Fruit fly (Drosophila melanogaster): Measurements from ENCODE around the gene TBC1d7.

Gene TBC1d7

DNA sequence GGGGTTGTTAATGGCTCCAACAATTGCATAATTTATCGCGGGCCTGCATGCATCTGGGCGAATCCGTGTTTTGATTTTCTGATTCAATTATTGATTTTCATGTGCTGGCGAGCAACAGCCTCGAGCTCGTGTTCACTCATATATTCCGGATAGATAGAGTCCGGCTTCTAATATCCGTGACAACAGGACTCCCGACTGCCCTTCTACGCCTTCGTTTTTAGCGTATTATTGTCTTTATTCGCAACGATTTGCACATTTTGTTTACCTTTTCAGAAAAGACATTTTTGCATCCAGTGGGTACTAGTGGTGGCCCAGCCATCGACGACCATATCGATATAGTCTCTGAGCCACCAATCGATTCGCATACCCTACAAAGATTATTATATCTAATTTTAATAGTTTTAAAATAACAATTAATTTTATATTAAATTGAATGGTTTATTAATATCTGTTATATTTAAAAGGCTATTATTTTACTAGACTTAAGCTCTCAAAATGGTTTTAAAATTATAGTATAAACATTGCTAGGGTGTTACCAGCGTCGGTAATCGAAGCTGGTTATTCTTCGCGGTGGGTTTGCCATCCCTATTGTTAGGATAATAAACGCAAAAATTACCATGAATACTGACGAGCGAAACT is at the start of gene TBC1d7, which contains the start of gene Myo95E:
Gene TBC1d7 (plus strand): TSS at position 555 of the 639 bp plus-strand sequence.
Gene Myo95E (minus strand): TSS at position 326 of the 639 bp plus-strand sequence.
- TF ChIP-seq Snoo (tag; optimal IDR thresholded peaks at IDR 0.05) (peak; percentile 89), Ets98B (GFP tag; IDR thresholded peaks at IDR 0.05) (peak; percentile 93), CG34367 (tag; optimal IDR thresholded peaks at IDR 0.05) (peak; percentile 84), fd96Ca (GFP tag; IDR thresholded peaks at IDR 0.05) (peak; percentile 91), D1 (tag; optimal IDR thresholded peaks at IDR 0.05) (no peak), CG8159 (tag; optimal IDR thresholded peaks at IDR 0.05) (peak; percentile 91), Pif1B (GFP tag; optimal IDR thresholded peaks at IDR 0.05) (peak; percentile 87), CG15710 (tag; optimal IDR thresholded peaks at IDR 0.05) (peak; percentile 92), gl (tag; optimal IDR thresholded peaks at IDR 0.05) (peak; percentile 75), CG17806 (tag; optimal IDR thresholded peaks at IDR 0.05) (peak; percentile 87), CG14655 (GFP tag; optimal IDR thresholded peaks at IDR 0.05) (no peak), CG4496 (GFP tag; IDR thresholded peaks at IDR 0.05) (peak; percentile 94), CG32121 (GFP tag; IDR thresholded peaks at IDR 0.05) (peak; percentile 94), rn (GFP tag; IDR thresholded peaks at IDR 0.05) (peak; percentile 85), EcR (GFP tag; optimal IDR thresholded peaks at IDR 0.05) (peak; percentile 36), CG10348 (GFP tag; IDR thresholded peaks at IDR 0.05) (peak; percentile 86), CG12605 (GFP tag; IDR thresholded peaks at IDR 0.05) (peak; percentile 93), CG13204 (GFP tag; optimal IDR thresholded peaks at IDR 0.05) (no peak), CG9948 (tag; optimal IDR thresholded peaks at IDR 0.05) (peak; percentile 87), Pif1A (GFP tag; optimal IDR thresholded peaks at IDR 0.05) (no peak), CG8301 (tag; optimal IDR thresholded peaks at IDR 0.05) (peak; percentile 85)

DNA sequence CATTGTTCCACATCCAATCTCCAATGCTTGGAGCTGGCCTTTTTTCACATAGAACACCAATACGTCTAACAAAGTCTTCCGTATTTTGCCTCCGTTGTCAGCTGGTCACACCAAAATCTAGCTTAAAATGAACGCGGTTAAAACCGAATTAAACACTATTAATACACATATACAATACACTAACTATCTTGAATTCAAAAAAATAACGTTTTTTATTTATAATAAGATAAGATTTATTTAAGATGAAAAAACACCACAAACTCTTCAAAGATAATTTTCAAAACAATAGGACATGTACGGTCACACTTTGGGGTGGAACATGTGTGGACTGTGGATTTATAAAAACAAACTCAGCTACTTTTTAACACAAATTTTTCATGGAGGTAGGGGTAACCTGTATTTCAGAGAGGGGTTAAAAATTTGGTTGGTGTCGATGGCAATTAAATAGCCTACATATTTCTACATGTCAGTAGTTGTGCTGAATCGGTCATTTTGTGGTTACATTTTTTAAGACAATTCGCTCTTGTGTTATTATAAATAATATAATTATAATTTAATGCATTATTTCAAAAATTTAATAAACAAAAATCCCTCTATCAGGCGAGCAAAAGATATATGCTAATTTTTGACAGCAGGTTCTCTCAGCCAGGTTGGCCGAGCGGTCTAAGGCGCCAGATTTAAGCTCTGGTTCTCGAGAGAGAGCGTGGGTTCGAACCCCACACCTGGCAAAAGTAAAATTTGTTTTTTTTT is 49.0 kb upstream of the TBC1d7 start, which contains the start of gene CG13605:
Gene CG13605 (minus strand): TSS at position 70 of the 750 bp plus-strand sequence.
- TF ChIP-seq EcR (GFP tag; optimal IDR thresholded peaks at IDR 0.05): no peak
- no peak for TF ChIP-seq gl (tag; optimal IDR thresholded peaks at IDR 0.05)
- no peak for TF ChIP-seq CG10348 (GFP tag; IDR thresholded peaks at IDR 0.05)
- TF ChIP-seq CG8159 (tag; optimal IDR thresholded peaks at IDR 0.05): peak; percentile 51
- peak; percentile 25 for TF ChIP-seq CG34367 (tag; optimal IDR thresholded peaks at IDR 0.05)
- peak; percentile 82 for TF ChIP-seq Ets98B (GFP tag; IDR thresholded peaks at IDR 0.05)
- TF ChIP-seq Pif1B (GFP tag; optimal IDR thresholded peaks at IDR 0.05): peak; percentile 79
- no peak for TF ChIP-seq CG13204 (GFP tag; optimal IDR thresholded peaks at IDR 0.05)
- peak; percentile 62 for TF ChIP-seq Pif1A (GFP tag; optimal IDR thresholded peaks at IDR 0.05)
- peak; percentile 51 for TF ChIP-seq CG8301 (tag; optimal IDR thresholded peaks at IDR 0.05)
- peak; percentile 77 for TF ChIP-seq CG32121 (GFP tag; IDR thresholded peaks at IDR 0.05)
- no peak for TF ChIP-seq D1 (tag; optimal IDR thresholded peaks at IDR 0.05)
- no peak for TF ChIP-seq rn (GFP tag; IDR thresholded peaks at IDR 0.05)
- TF ChIP-seq Snoo (tag; optimal IDR thresholded peaks at IDR 0.05): peak; percentile 69
- peak; percentile 66 for TF ChIP-seq fd96Ca (GFP tag; IDR thresholded peaks at IDR 0.05)
- TF ChIP-seq CG4496 (GFP tag; IDR thresholded peaks at IDR 0.05): peak; percentile 86
- TF ChIP-seq CG15710 (tag; optimal IDR thresholded peaks at IDR 0.05): peak; percentile 39
- peak; percentile 61 for TF ChIP-seq CG14655 (GFP tag; optimal IDR thresholded peaks at IDR 0.05)
- TF ChIP-seq CG17806 (tag; optimal IDR thresholded peaks at IDR 0.05): peak; percentile 54
- peak; percentile 24 for TF ChIP-seq CG9948 (tag; optimal IDR thresholded peaks at IDR 0.05)
- peak; percentile 37; the same call in 1 of the 2 replicates for TF ChIP-seq CG12605 (GFP tag; IDR thresholded peaks at IDR 0.05)

DNA sequence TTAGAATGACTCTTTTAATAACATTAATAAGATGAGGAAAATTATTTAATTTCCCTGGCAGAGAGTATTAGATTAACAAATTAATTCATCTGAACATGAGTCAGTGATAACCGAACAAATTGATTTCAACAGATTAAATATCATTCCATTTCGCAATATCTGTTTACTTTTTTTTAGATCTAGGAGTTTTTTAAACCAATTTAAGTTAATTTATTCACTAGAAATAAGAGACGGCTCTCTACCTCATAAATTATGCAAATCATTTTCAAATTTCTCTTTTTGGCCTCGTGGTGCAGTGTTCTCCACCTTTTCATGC is 48.5 kb upstream of the TBC1d7 start, which contains the start of gene Root:
Gene Root (plus strand): TSS at position 217 of the 316 bp plus-strand sequence.
- TF ChIP-seq D1 (tag; optimal IDR thresholded peaks at IDR 0.05) (no peak), CG10348 (GFP tag; IDR thresholded peaks at IDR 0.05) (no peak), CG9948 (tag; optimal IDR thresholded peaks at IDR 0.05) (no peak), CG4496 (GFP tag; IDR thresholded peaks at IDR 0.05) (no peak), CG12605 (GFP tag; IDR thresholded peaks at IDR 0.05) (no peak), Ets98B (GFP tag; IDR thresholded peaks at IDR 0.05) (no peak), rn (GFP tag; IDR thresholded peaks at IDR 0.05) (no peak), EcR (GFP tag; optimal IDR thresholded peaks at IDR 0.05) (no peak), CG13204 (GFP tag; optimal IDR thresholded peaks at IDR 0.05) (no peak), Pif1B (GFP tag; optimal IDR thresholded peaks at IDR 0.05) (no peak), CG34367 (tag; optimal IDR thresholded peaks at IDR 0.05) (no peak)

DNA sequence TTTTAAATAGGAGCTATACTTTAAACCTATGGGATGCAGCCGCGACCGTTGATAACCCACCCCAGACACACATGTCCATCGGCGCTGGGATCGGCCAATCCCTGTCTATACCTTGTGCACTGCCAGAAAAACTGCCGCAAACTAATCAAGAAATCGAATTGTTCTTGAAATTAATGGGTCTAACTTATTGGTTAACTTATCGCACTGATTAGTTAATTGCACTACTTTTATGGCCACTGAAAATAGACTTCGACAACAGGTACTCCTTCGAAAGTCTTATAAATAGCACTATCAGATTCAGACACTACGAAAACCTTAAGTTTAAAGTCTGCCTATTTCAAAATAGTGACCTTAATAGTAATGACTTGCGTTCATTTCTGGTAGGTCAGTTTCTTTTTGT is 45.3 kb upstream of the TBC1d7 start, which contains the start of gene CG13607:
Gene CG13607 (minus strand): TSS at position 143 of the 400 bp plus-strand sequence.
- peak; percentile 12 for TF ChIP-seq CG14655 (GFP tag; optimal IDR thresholded peaks at IDR 0.05)
- no peak for TF ChIP-seq Pif1B (GFP tag; optimal IDR thresholded peaks at IDR 0.05)
- no peak for TF ChIP-seq CG8159 (tag; optimal IDR thresholded peaks at IDR 0.05)
- no peak for TF ChIP-seq gl (tag; optimal IDR thresholded peaks at IDR 0.05)

DNA sequence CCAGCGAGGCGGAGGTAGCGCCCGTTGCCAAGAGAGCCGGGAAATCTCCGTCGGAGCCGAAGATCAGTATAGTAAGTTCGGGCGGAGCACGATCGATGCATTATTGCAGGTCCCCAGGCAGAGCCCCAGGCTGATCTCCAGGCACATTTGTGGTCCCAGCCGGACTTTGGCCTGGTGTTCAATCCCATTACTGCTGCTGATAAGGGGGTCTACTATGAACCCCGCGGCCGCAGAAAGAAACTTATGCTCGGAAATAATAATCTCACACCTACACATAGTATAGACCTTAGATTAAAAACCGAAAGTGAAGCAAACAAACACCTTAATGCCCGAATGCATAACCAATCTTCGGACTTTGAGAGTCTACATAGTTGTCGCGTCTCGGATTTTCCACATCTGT is 44.6 kb upstream of the TBC1d7 start:
- no peak for TF ChIP-seq Pif1B (GFP tag; optimal IDR thresholded peaks at IDR 0.05)
- TF ChIP-seq CG13204 (GFP tag; optimal IDR thresholded peaks at IDR 0.05): peak; percentile 1
- TF ChIP-seq fd96Ca (GFP tag; IDR thresholded peaks at IDR 0.05): 0 out of 3 replicates have a peak, but pooled peaks have one; percentile 6
- TF ChIP-seq CG14655 (GFP tag; optimal IDR thresholded peaks at IDR 0.05): no peak
- peak; percentile 64 for TF ChIP-seq gl (tag; optimal IDR thresholded peaks at IDR 0.05)
- TF ChIP-seq CG4496 (GFP tag; IDR thresholded peaks at IDR 0.05): peak; percentile 52; the same call in 2 of the 3 replicates
- peak; percentile 5; the same call in 1 of the 2 replicates for TF ChIP-seq CG32121 (GFP tag; IDR thresholded peaks at IDR 0.05)
- no peak for TF ChIP-seq EcR (GFP tag; optimal IDR thresholded peaks at IDR 0.05)
- TF ChIP-seq CG9948 (tag; optimal IDR thresholded peaks at IDR 0.05): no peak
- TF ChIP-seq rn (GFP tag; IDR thresholded peaks at IDR 0.05): no peak
- no peak for TF ChIP-seq CG17806 (tag; optimal IDR thresholded peaks at IDR 0.05)
- TF ChIP-seq CG15710 (tag; optimal IDR thresholded peaks at IDR 0.05): no peak
- peak; percentile 55 for TF ChIP-seq CG12605 (GFP tag; IDR thresholded peaks at IDR 0.05)
- no peak for TF ChIP-seq CG10348 (GFP tag; IDR thresholded peaks at IDR 0.05)
- no peak for TF ChIP-seq CG34367 (tag; optimal IDR thresholded peaks at IDR 0.05)
- TF ChIP-seq CG8301 (tag; optimal IDR thresholded peaks at IDR 0.05): no peak
- TF ChIP-seq CG8159 (tag; optimal IDR thresholded peaks at IDR 0.05): no peak
- no peak; the same call in 1 of the 2 replicates for TF ChIP-seq Ets98B (GFP tag; IDR thresholded peaks at IDR 0.05)
- TF ChIP-seq Snoo (tag; optimal IDR thresholded peaks at IDR 0.05): no peak
- TF ChIP-seq D1 (tag; optimal IDR thresholded peaks at IDR 0.05): no peak
- no peak for TF ChIP-seq Pif1A (GFP tag; optimal IDR thresholded peaks at IDR 0.05)

Measured in whole organism, pupa.